Fruit fly (Drosophila melanogaster): ENCODE results near the gene CG1662.

dm6 chrX:13346998-13347397 lies 40.4 kb upstream of the CG1662 start:
- TF ChIP-seq CG8478 (optimal IDR thresholded peaks at IDR 0.05) (no peak), CTCF (optimal IDR thresholded peaks at IDR 0.05) (no peak)
